Worm (Caenorhabditis elegans): ENCODE measurements around the gene sup-10.

The sup-10 gene

DNA sequence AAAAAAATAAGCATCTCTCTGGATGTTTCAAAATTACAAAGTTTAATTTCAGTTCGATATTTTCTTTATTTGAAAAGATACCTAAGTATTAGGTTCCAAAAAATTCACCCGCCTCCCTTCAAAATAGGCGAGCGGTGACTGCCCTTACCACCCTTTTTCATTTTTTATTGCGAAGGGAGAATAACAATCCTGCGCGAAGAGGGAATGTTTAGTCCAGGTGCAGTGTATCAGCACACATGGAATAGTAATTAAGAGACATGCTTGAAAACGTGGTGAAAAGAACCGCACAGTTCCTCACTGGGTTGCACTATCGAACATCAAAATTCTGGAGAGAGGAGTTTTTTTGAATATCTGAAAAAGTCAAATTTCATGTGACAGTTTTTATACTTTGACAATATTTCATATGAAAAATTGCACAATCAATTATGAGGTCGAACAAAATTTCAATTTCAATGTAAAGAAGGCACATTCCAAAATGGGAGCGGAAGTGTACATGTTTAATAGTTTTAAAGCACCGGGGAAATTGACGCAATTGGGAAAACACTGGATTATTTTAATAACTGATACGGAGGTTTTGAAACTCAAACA is 16.3 kb downstream of the sup-10 start (continued):
- peak; percentile 82 for TF ChIP-seq egl-13 (tag; optimal IDR thresholded peaks at IDR 0.05)
- no peak for TF ChIP-seq vab-15 (tag; optimal IDR thresholded peaks at IDR 0.05)
- TF ChIP-seq fkh-8 (tag; optimal IDR thresholded peaks at IDR 0.05): peak; percentile 77
- peak; percentile 67 for TF ChIP-seq snpc-4 (tag; optimal IDR thresholded peaks at IDR 0.05)
- peak; percentile 78 for TF ChIP-seq lin-39 (tag; optimal IDR thresholded peaks at IDR 0.05)
- TF ChIP-seq nhr-76 (tag; optimal IDR thresholded peaks at IDR 0.05): no peak
- TF ChIP-seq dsc-1 (tag; optimal IDR thresholded peaks at IDR 0.05): peak; percentile 98
- peak; percentile 91 for TF ChIP-seq tbx-2 (tag; optimal IDR thresholded peaks at IDR 0.05)
- TF ChIP-seq nhr-71 (tag; optimal IDR thresholded peaks at IDR 0.05): peak; percentile 92
- TF ChIP-seq lin-13 (GFP tag; optimal IDR thresholded peaks at IDR 0.05): peak; percentile 61
- TF ChIP-seq egl-27 (tag; optimal IDR thresholded peaks at IDR 0.05): no peak
- TF ChIP-seq unc-30 (tag; optimal IDR thresholded peaks at IDR 0.05): no peak
- TF ChIP-seq tlp-1 (tag; optimal IDR thresholded peaks at IDR 0.05): no peak
- TF ChIP-seq zip-4 (GFP tag; optimal IDR thresholded peaks at IDR 0.05): peak; percentile 82
- peak; percentile 74 for TF ChIP-seq pax-3 (tag; optimal IDR thresholded peaks at IDR 0.05)
- TF ChIP-seq xbp-1 (tag; optimal IDR thresholded peaks at IDR 0.05): peak; percentile 80
- no peak for TF ChIP-seq nhr-12 (tag; optimal IDR thresholded peaks at IDR 0.05)
- peak; percentile 18 to 80 (median 76) for TF ChIP-seq ceh-82 (tag; optimal IDR thresholded peaks at IDR 0.05)
- TF ChIP-seq efl-1 (optimal IDR thresholded peaks at IDR 0.05): peak; percentile 57 to 64
- TF ChIP-seq efl-1 (GFP tag; optimal IDR thresholded peaks at IDR 0.05 in 1 of 2): peak in 1 of 2 experiments; percentile 92
- TF ChIP-seq dpl-1 (GFP tag; optimal IDR thresholded peaks at IDR 0.05): peak in 2 of 3 experiments; percentile 8 to 19
- TF ChIP-seq elt-3 (tag; optimal IDR thresholded peaks at IDR 0.05): peak in 1 of 6 experiments; percentile 56
- no peak for TF ChIP-seq sptf-1 (tag; optimal IDR thresholded peaks at IDR 0.05)
- TF ChIP-seq nhr-85 (tag): peak; percentile 88
- TF ChIP-seq elt-2 (tag; optimal IDR thresholded peaks at IDR 0.05): peak; percentile 66
- peak; percentile 94 for TF ChIP-seq ceh-88 (GFP tag; IDR thresholded peaks at IDR 0.05)
- TF ChIP-seq hlh-17 (GFP tag; optimal IDR thresholded peaks at IDR 0.05; ENCODE audit: borderline replicate concordance): no peak
- peak; percentile 68 for TF ChIP-seq sup-37 (GFP tag; optimal IDR thresholded peaks at IDR 0.05)

DNA sequence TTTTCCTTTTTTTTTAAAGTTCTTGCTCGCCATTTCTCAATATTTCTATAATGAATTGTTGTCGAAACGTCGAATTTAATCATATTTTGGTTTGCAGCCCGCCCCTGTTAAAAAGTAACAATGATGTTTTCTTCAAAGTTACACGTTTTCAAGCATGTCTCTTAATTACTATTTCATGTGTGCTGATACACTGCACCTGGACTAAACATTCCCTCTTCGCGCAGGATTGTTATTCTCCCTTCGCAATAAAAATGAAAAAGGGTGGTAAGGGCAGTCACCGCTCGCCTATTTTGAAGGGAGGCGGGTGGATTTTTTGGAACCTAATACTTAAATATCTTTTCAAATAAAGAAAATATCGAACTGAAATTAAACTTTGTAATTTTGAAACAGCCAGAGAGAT is 17.4 kb downstream of the sup-10 start:
- TF ChIP-seq ztf-4 (tag; optimal IDR thresholded peaks at IDR 0.05) (no peak), nhr-47 (tag; optimal IDR thresholded peaks at IDR 0.05) (peak; percentile 85), nhr-90 (tag; optimal IDR thresholded peaks at IDR 0.05; ENCODE audit: poor library complexity) (peak; percentile 71), dsc-1 (tag; optimal IDR thresholded peaks at IDR 0.05) (peak; percentile 84), nhr-19 (GFP tag; conservative IDR thresholded peaks at IDR 0.05) (peak; percentile 77), snpc-4 (tag; optimal IDR thresholded peaks at IDR 0.05) (no peak), hpl-2 (GFP tag; optimal IDR thresholded peaks at IDR 0.05) (no peak), ets-5 (GFP tag; IDR thresholded peaks at IDR 0.05) (no peak), ama-1 (optimal IDR thresholded peaks at IDR 0.05) (no peak), zag-1 (tag; optimal IDR thresholded peaks at IDR 0.05) (no peak), mdl-1 (tag; optimal IDR thresholded peaks at IDR 0.05) (no peak), egl-13 (tag; optimal IDR thresholded peaks at IDR 0.05) (no peak), xbp-1 (tag; optimal IDR thresholded peaks at IDR 0.05) (peak; percentile 45), nhr-11 (tag; optimal IDR thresholded peaks at IDR 0.05) (no peak), zip-4 (GFP tag; optimal IDR thresholded peaks at IDR 0.05) (peak; percentile 29), ceh-82 (tag; optimal IDR thresholded peaks at IDR 0.05) (peak in 2 of 3 experiments; percentile 25 to 37), Y116A8C.19 (tag; optimal IDR thresholded peaks at IDR 0.05; ENCODE audit: borderline replicate concordance) (no peak), blmp-1 (tag; optimal IDR thresholded peaks at IDR 0.05) (no peak), alr-1 (tag; optimal IDR thresholded peaks at IDR 0.05; ENCODE audit: borderline replicate concordance) (no peak), mep-1 (tag; optimal IDR thresholded peaks at IDR 0.05) (peak; percentile 54), efl-1 (optimal IDR thresholded peaks at IDR 0.05) (peak; percentile 25 to 38), efl-1 (GFP tag; optimal IDR thresholded peaks at IDR 0.05 in 1 of 2) (no peak), lin-14 (GFP tag; optimal IDR thresholded peaks at IDR 0.05) (no peak), nhr-12 (tag; optimal IDR thresholded peaks at IDR 0.05) (no peak), lsy-2 (tag; optimal IDR thresholded peaks at IDR 0.05) (peak in 1 of 2 experiments; percentile 39), ceh-90 (tag; optimal IDR thresholded peaks at IDR 0.05) (no peak), F16B12.6 (tag; optimal IDR thresholded peaks at IDR 0.05) (no peak), elt-2 (tag; optimal IDR thresholded peaks at IDR 0.05) (no peak), lir-3 (tag; optimal IDR thresholded peaks at IDR 0.05; ENCODE audit: poor library complexity) (no peak), nhr-20 (tag; optimal IDR thresholded peaks at IDR 0.05) (peak; percentile 58), ztf-11 (tag; optimal IDR thresholded peaks at IDR 0.05) (peak in 1 of 2 experiments; percentile 29), nhr-237 (tag; optimal IDR thresholded peaks at IDR 0.05) (no peak)
